Worm (Caenorhabditis elegans): Measurements from ENCODE around the gene F02D8.1.

The F02D8.1 gene

ce11 chrV:14992627-14993117 lies 14.2 kb upstream of the F02D8.1 start, which contains the start of gene T01C3.3:
T01C3.3 (minus strand) TSS chrV:14992677.
- TF ChIP-seq mml-1 (tag; optimal IDR thresholded peaks at IDR 0.05) (no peak), ceh-9 (tag; optimal IDR thresholded peaks at IDR 0.05) (no peak), elt-2 (tag; optimal IDR thresholded peaks at IDR 0.05) (no peak), hmg-11 (tag; optimal IDR thresholded peaks at IDR 0.05) (no peak), unc-39 (tag; optimal IDR thresholded peaks at IDR 0.05) (no peak), ceh-28 (tag; optimal IDR thresholded peaks at IDR 0.05) (no peak), nhr-25 (tag; optimal IDR thresholded peaks at IDR 0.05) (no peak), daf-12 (tag; optimal IDR thresholded peaks at IDR 0.05) (no peak), sea-2 (GFP tag; optimal IDR thresholded peaks at IDR 0.05) (no peak), nhr-28 (tag; optimal IDR thresholded peaks at IDR 0.05) (no peak), lin-39 (tag; optimal IDR thresholded peaks at IDR 0.05) (no peak), zag-1 (tag; optimal IDR thresholded peaks at IDR 0.05) (no peak)

- TF ChIP-seq pqm-1 (tag; optimal IDR thresholded peaks at IDR 0.05) (no peak), jun-1 (tag; optimal IDR thresholded peaks at IDR 0.05) (no peak), skn-1 (tag; optimal IDR thresholded peaks at IDR 0.05) (no peak), nhr-76 (tag; optimal IDR thresholded peaks at IDR 0.05) (no peak), unc-62 (GFP tag; optimal IDR thresholded peaks at IDR 0.05) (no peak), nhr-67 (tag; optimal IDR thresholded peaks at IDR 0.05) (no peak), ZK546.5 (tag; optimal IDR thresholded peaks at IDR 0.05) (no peak), aly-2 (tag; optimal IDR thresholded peaks at IDR 0.05) (no peak), nfya-1 (tag; optimal IDR thresholded peaks at IDR 0.05; ENCODE audit: insufficient read depth) (no peak)
Measured at ce11 chrV:14991489-14991888, 13.0 kb upstream of the F02D8.1 start.

- TF ChIP-seq nhr-237 (tag; optimal IDR thresholded peaks at IDR 0.05), result no peak
- no peak for TF ChIP-seq aly-2 (tag; optimal IDR thresholded peaks at IDR 0.05)
- no peak for TF ChIP-seq daf-12 (tag; optimal IDR thresholded peaks at IDR 0.05)
- no peak for TF ChIP-seq ceh-16 (tag; optimal IDR thresholded peaks at IDR 0.05)
- TF ChIP-seq elt-1 (tag; optimal IDR thresholded peaks at IDR 0.05), result no peak
- TF ChIP-seq egl-27 (tag; optimal IDR thresholded peaks at IDR 0.05), result no peak
- TF ChIP-seq nhr-12 (tag; optimal IDR thresholded peaks at IDR 0.05), result no peak
- TF ChIP-seq nhr-25 (tag; optimal IDR thresholded peaks at IDR 0.05), result no peak
- TF ChIP-seq fos-1 (tag; optimal IDR thresholded peaks at IDR 0.05), result no peak
- TF ChIP-seq nhr-28 (tag; optimal IDR thresholded peaks at IDR 0.05), result no peak
- peak; percentile 10 for TF ChIP-seq nhr-23 (tag; optimal IDR thresholded peaks at IDR 0.05)
- TF ChIP-seq nfya-1 (tag; optimal IDR thresholded peaks at IDR 0.05; ENCODE audit: insufficient read depth), result no peak
- TF ChIP-seq fkh-10 (GFP tag; optimal IDR thresholded peaks at IDR 0.05), result no peak
- no peak for TF ChIP-seq sea-2 (GFP tag; optimal IDR thresholded peaks at IDR 0.05)
- TF ChIP-seq ceh-28 (tag; optimal IDR thresholded peaks at IDR 0.05), result no peak
- no peak for TF ChIP-seq hmg-11 (tag; optimal IDR thresholded peaks at IDR 0.05)
- no peak for TF ChIP-seq eor-1 (tag; optimal IDR thresholded peaks at IDR 0.05)
- TF ChIP-seq nhr-76 (tag; optimal IDR thresholded peaks at IDR 0.05), result no peak
- no peak for TF ChIP-seq nhr-67 (tag; optimal IDR thresholded peaks at IDR 0.05)
- peak; percentile 62 for TF ChIP-seq lin-15B (tag; optimal IDR thresholded peaks at IDR 0.05)
- TF ChIP-seq mml-1 (tag; optimal IDR thresholded peaks at IDR 0.05), result no peak
- TF ChIP-seq lsy-12 (tag; optimal IDR thresholded peaks at IDR 0.05), result no peak
- TF ChIP-seq ZK546.5 (tag; optimal IDR thresholded peaks at IDR 0.05), result no peak
- peak; percentile 71 for TF ChIP-seq pha-4 (tag; optimal IDR thresholded peaks at IDR 0.05)
- peak; percentile 91 for TF ChIP-seq R02D3.7 (tag; optimal IDR thresholded peaks at IDR 0.05)
- TF ChIP-seq ztf-11 (tag; optimal IDR thresholded peaks at IDR 0.05), result no peak
- no peak for TF ChIP-seq egl-5 (tag; optimal IDR thresholded peaks at IDR 0.05)
- no peak for TF ChIP-seq nhr-11 (tag; optimal IDR thresholded peaks at IDR 0.05)
Measured at ce11 chrV:14990843-14991242, 12.3 kb upstream of the F02D8.1 start, which contains the start of the genes cdt-2 and T01C3.2. cdt-2 (minus strand) TSS chrV:14991126. T01C3.2 (plus strand) TSS chrV:14991168.

- TF ChIP-seq tbx-2 (tag; optimal IDR thresholded peaks at IDR 0.05) (no peak), nhr-11 (tag; optimal IDR thresholded peaks at IDR 0.05) (no peak), lin-39 (tag; optimal IDR thresholded peaks at IDR 0.05) (no peak), aly-2 (tag; optimal IDR thresholded peaks at IDR 0.05) (no peak), ceh-9 (tag; optimal IDR thresholded peaks at IDR 0.05) (no peak), nhr-23 (tag; optimal IDR thresholded peaks at IDR 0.05) (no peak), ceh-82 (tag; optimal IDR thresholded peaks at IDR 0.05) (no peak), lin-15B (tag; optimal IDR thresholded peaks at IDR 0.05) (no peak)
Measured at ce11 chrV:14984593-14984992, 6.1 kb upstream of the F02D8.1 start, which contains the start of gene F02D8.4. F02D8.4 (plus strand) TSS chrV:14984893.
